Fruit fly (Drosophila melanogaster): Measurements from ENCODE around the gene Cyp6d5.

DNA sequence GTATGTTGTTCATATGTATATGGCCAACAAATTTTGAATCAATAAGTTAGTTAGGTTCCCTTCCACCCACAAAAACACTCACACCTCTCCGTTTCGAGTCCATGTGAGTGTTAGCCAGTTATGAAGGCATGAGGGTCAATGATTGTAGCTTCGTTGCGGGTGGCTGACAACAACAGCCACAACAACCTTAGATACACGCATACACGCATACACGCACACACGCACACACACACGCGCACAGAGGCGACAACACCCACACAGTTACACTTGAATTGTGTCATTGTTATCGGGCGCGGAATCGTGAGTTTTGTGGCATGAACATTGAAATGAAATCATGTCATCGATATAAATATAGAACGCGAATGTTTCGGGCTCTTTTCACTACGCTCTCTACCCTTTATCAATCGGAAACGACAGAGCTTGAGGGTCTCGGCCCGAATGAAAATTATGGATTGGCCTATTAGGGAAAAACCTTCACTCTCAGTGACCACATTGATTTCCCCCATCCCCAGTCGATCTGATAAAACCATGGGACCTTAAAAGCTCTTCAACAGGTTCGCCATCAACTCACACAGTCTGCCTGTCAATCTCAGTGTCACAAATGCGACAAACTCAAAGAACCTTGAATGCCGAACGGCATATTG lies 9.5 kb upstream of the Cyp6d5 start:
- no peak for TF ChIP-seq h (optimal IDR thresholded peaks at IDR 0.05)
- no peak for TF ChIP-seq Sin3A (optimal IDR thresholded peaks at IDR 0.05)
- no peak for TF ChIP-seq ttk (optimal IDR thresholded peaks at IDR 0.05)
